Worm (Caenorhabditis elegans) whole organism, mixed stage, embryonic: ENCODE data around the gene F14H8.4.

ENCODE experiments used
- M03D4.4 ChIP-seq: sonication (generic microtip); optimal IDR thresholded peaks from 2 replicates; lab custom pipeline; 2017; ENCODE audit warnings: mild to moderate bottlenecking, missing genetic modification characterization, missing compliant biosample characterization
- bed-3 ChIP-seq: fragments of 200-800 bp; sonication (Bioruptor generic); optimal IDR thresholded peaks from 3 replicates; lab custom pipeline; 2018; ENCODE audit warnings: mild to moderate bottlenecking, missing genetic modification characterization, moderate library complexity, missing compliant biosample characterization
- blmp-1 ChIP-seq: fragments of 150-350 bp; optimal IDR thresholded peaks from 2 replicates; lab custom pipeline; 2014; ENCODE audit warnings: missing biosample characterization, missing genetic modification characterization
- ceh-39 ChIP-seq: fragments of 150-350 bp; optimal IDR thresholded peaks from 2 replicates; lab custom pipeline; 2014; ENCODE audit warnings: missing biosample characterization, missing genetic modification characterization
- ceh-43 ChIP-seq: fragments of 200-800 bp; sonication (Bioruptor generic); optimal IDR thresholded peaks from 2 replicates; lab custom pipeline; 2018; ENCODE audit warnings: mild to moderate bottlenecking, missing genetic modification characterization, moderate library complexity, missing compliant biosample characterization
- ceh-83 ChIP-seq: fragments of 200-800 bp; sonication (Bioruptor generic); optimal IDR thresholded peaks from 2 replicates; lab custom pipeline; 2018; ENCODE audit warnings: mild to moderate bottlenecking, missing genetic modification characterization, missing compliant biosample characterization
- drap-1 ChIP-seq: fragments of 200-800 bp; sonication (Bioruptor generic); optimal IDR thresholded peaks from 3 replicates; lab custom pipeline; 2018; ENCODE audit warnings: mild to moderate bottlenecking, missing genetic modification characterization, missing compliant biosample characterization
- elt-1 ChIP-seq: sonication (generic microtip); optimal IDR thresholded peaks from 2 replicates; lab custom pipeline; 2017; ENCODE audit warnings: missing genetic modification characterization, mild to moderate bottlenecking, missing compliant biosample characterization, antibody characterized with exemption, moderate library complexity, borderline replicate concordance; ENCODE audit not compliant: insufficient read depth
- elt-3 ChIP-seq: fragments of 150-350 bp; optimal IDR thresholded peaks from 2 replicates; lab custom pipeline; 2014; ENCODE audit warnings: missing biosample characterization, missing genetic modification characterization
- flh-1 ChIP-seq: fragments of 200-800 bp; sonication (Bioruptor generic); optimal IDR thresholded peaks from 2 replicates; lab custom pipeline; 2018; ENCODE audit warnings: mild to moderate bottlenecking, missing genetic modification characterization, moderate library complexity, missing compliant biosample characterization
- ham-2 ChIP-seq: fragments of 200-800 bp; sonication (Bioruptor generic); optimal IDR thresholded peaks from 2 replicates; lab custom pipeline; 2018; ENCODE audit warnings: mild to moderate bottlenecking, missing genetic modification characterization, missing compliant biosample characterization
- hlh-1 ChIP-seq: fragments of 150-350 bp; optimal IDR thresholded peaks from 2 replicates; lab custom pipeline; 2014; ENCODE audit warnings: missing biosample characterization, missing genetic modification reagents, missing genetic modification characterization
- lin-13 ChIP-seq: fragments of 150-350 bp; optimal IDR thresholded peaks from 2 replicates; lab custom pipeline; 2014; ENCODE audit warnings: missing biosample characterization, missing genetic modification characterization
- lin-32 ChIP-seq: fragments of 200-800 bp; sonication (Bioruptor generic); optimal IDR thresholded peaks from 2 replicates; lab custom pipeline; 2018; ENCODE audit warnings: mild to moderate bottlenecking, missing genetic modification characterization, missing compliant biosample characterization
- lsy-2 ChIP-seq: fragments of 150-350 bp; optimal IDR thresholded peaks from 2 replicates; lab custom pipeline; 2014; ENCODE audit warnings: missing biosample characterization, missing genetic modification characterization
- mab-5 ChIP-seq: fragments of 150-350 bp; optimal IDR thresholded peaks from 2 replicates; lab custom pipeline; 2014; ENCODE audit warnings: missing biosample characterization, missing genetic modification characterization
- mep-1 ChIP-seq: fragments of 150-350 bp; optimal IDR thresholded peaks from 2 replicates; lab custom pipeline; 2017; ENCODE audit warnings: missing biosample characterization, missing genetic modification reagents, missing genetic modification characterization, inconsistent platforms
- mls-2 ChIP-seq: sonication (generic microtip); optimal IDR thresholded peaks from 2 replicates; lab custom pipeline; 2016; ENCODE audit warnings: mild to moderate bottlenecking, missing genetic modification characterization, moderate library complexity, missing compliant biosample characterization
- nhr-12 ChIP-seq: fragments of 150-350 bp; optimal IDR thresholded peaks from 2 replicates; lab custom pipeline; 2014; ENCODE audit warnings: missing biosample characterization, missing genetic modification characterization
- nhr-2 ChIP-seq: fragments of 150-350 bp; optimal IDR thresholded peaks from 2 replicates; lab custom pipeline; 2014; ENCODE audit warnings: missing biosample characterization, missing genetic modification characterization
- nhr-28 ChIP-seq: fragments of 150-350 bp; optimal IDR thresholded peaks from 2 replicates; lab custom pipeline; 2014; ENCODE audit warnings: missing biosample characterization, missing genetic modification characterization
- nhr-76 ChIP-seq: sonication (generic microtip); optimal IDR thresholded peaks from 2 replicates; lab custom pipeline; 2017; ENCODE audit warnings: missing biosample characterization, missing genetic modification characterization
- pha-4 ChIP-seq: fragments of 150-350 bp; optimal IDR thresholded peaks from 2 replicates; lab custom pipeline; 2018; ENCODE audit warnings: missing biosample characterization, missing genetic modification reagents, missing genetic modification characterization
- sem-2 ChIP-seq: fragments of 200-800 bp; sonication (Bioruptor generic); optimal IDR thresholded peaks from 2 replicates; lab custom pipeline; 2018; ENCODE audit warnings: mild to moderate bottlenecking, missing genetic modification characterization, missing compliant biosample characterization
- snpc-4 ChIP-seq: fragments of 150-350 bp; optimal IDR thresholded peaks from 2 replicates; lab custom pipeline; 2014; ENCODE audit warnings: missing biosample characterization, missing genetic modification characterization
- sptf-1 ChIP-seq: sonication (generic microtip); optimal IDR thresholded peaks from 2 replicates; lab custom pipeline; 2017; ENCODE audit warnings: mild to moderate bottlenecking, missing genetic modification characterization, moderate library complexity, missing compliant biosample characterization
- tbx-8 ChIP-seq: fragments of 200-800 bp; sonication (Bioruptor generic); optimal IDR thresholded peaks from 2 replicates; lab custom pipeline; 2018; ENCODE audit warnings: mild to moderate bottlenecking, missing genetic modification characterization, moderate library complexity, missing compliant biosample characterization
- unc-39 ChIP-seq: fragments of 150-350 bp; optimal IDR thresholded peaks from 2 replicates; lab custom pipeline; 2014; ENCODE audit warnings: missing biosample characterization, missing genetic modification characterization
- unc-62 ChIP-seq: fragments of 150-350 bp; optimal IDR thresholded peaks from 2 replicates; lab custom pipeline; 2014; ENCODE audit warnings: missing biosample characterization, missing genetic modification reagents, missing genetic modification characterization
- zip-8 ChIP-seq: fragments of 150-350 bp; optimal IDR thresholded peaks from 2 replicates; lab custom pipeline; 2014; ENCODE audit warnings: missing biosample characterization, missing genetic modification characterization
- ztf-11 ChIP-seq: fragments of 150-350 bp; optimal IDR thresholded peaks from 2 replicates; lab custom pipeline; 2014; ENCODE audit warnings: missing biosample characterization, missing genetic modification characterization

F14H8.4 gene

ce11 chrV:14990843-14991242 is 32.8 kb upstream of the F14H8.4 start, which contains the start of the genes cdt-2 and T01C3.2:
Gene cdt-2 (minus strand): TSS chrV:14991126.
Gene T01C3.2 (plus strand): TSS chrV:14991168.
- TF ChIP-seq tbx-8 (GFP tag; lab: Kevin White, UChicago): no peak
- no peak for TF ChIP-seq nhr-28 (tag; lab: Kevin White, UChicago)
- no peak for TF ChIP-seq ceh-39 (tag; lab: Kevin White, UChicago)
- TF ChIP-seq mep-1 (tag; lab: Kevin White, UChicago): peak; percentile 28
- TF ChIP-seq hlh-1 (tag; lab: Kevin White, UChicago): no peak
- TF ChIP-seq ztf-11: no peak
- TF ChIP-seq ham-2 (GFP tag; lab: Kevin White, UChicago): no peak
- no peak for TF ChIP-seq M03D4.4
- TF ChIP-seq bed-3: no peak
- no peak for TF ChIP-seq unc-39 (tag; lab: Kevin White, UChicago)
- no peak for TF ChIP-seq elt-3 (tag; lab: Kevin White, UChicago)
- no peak for TF ChIP-seq nhr-2 (tag; lab: Kevin White, UChicago)
- TF ChIP-seq flh-1 (GFP tag; lab: Kevin White, UChicago): no peak
- TF ChIP-seq blmp-1: no peak
- TF ChIP-seq lsy-2 (tag; lab: Kevin White, UChicago): peak; percentile 11
- TF ChIP-seq, all 35 proteins: peak for 2

- no peak for TF ChIP-seq zip-8 (tag; lab: Kevin White, UChicago)
- no peak for TF ChIP-seq ztf-11
- no peak for TF ChIP-seq sptf-1 (tag; lab: Kevin White, UChicago)
- TF ChIP-seq ceh-83 (GFP tag; lab: Kevin White, UChicago): no peak
- no peak for TF ChIP-seq sem-2 (GFP tag; lab: Kevin White, UChicago)
- TF ChIP-seq lsy-2 (tag; lab: Kevin White, UChicago): no peak
- no peak for TF ChIP-seq ham-2 (GFP tag; lab: Kevin White, UChicago)
Observed at ce11 chrV:14991489-14991888, 32.2 kb upstream of the F14H8.4 start.

- TF ChIP-seq lsy-2 (tag; lab: Kevin White, UChicago) (no peak), M03D4.4 (no peak), nhr-12 (tag; lab: Kevin White, UChicago) (no peak), pha-4 (no peak), drap-1 (GFP tag; lab: Kevin White, UChicago) (no peak)
Observed at ce11 chrV:14992627-14993117, 31.0 kb upstream of the F14H8.4 start, which contains the start of gene T01C3.3. Gene T01C3.3 (minus strand): TSS chrV:14992677.

ce11 chrV:14993620-14994019 is 30.0 kb upstream of the F14H8.4 start, which contains the start of gene fil-1:
Gene fil-1 (plus strand): TSS chrV:14993838.
- TF ChIP-seq unc-62 (GFP tag; lab: Kevin White, UChicago) (no peak), sptf-1 (tag; lab: Kevin White, UChicago) (no peak), lin-32 (GFP tag; lab: Kevin White, UChicago) (no peak), nhr-12 (tag; lab: Kevin White, UChicago) (no peak), drap-1 (GFP tag; lab: Kevin White, UChicago) (no peak), lin-13 (no peak), nhr-76 (tag; lab: Kevin White, UChicago) (no peak), mep-1 (tag; lab: Kevin White, UChicago) (no peak), ham-2 (GFP tag; lab: Kevin White, UChicago) (no peak), elt-1 (tag; lab: Kevin White, UChicago) (no peak)

ce11 chrV:14996236-14996635 is 27.4 kb upstream of the F14H8.4 start, which contains the start of gene irld-14:
Gene irld-14 (plus strand): TSS chrV:14996536.
- TF ChIP-seq M03D4.4 (no peak), tbx-8 (GFP tag; lab: Kevin White, UChicago) (no peak), elt-1 (tag; lab: Kevin White, UChicago) (no peak), elt-3 (tag; lab: Kevin White, UChicago) (no peak), lin-13 (no peak), sem-2 (GFP tag; lab: Kevin White, UChicago) (no peak)

- TF ChIP-seq tbx-8 (GFP tag; lab: Kevin White, UChicago): no peak
- no peak for TF ChIP-seq ztf-11
- TF ChIP-seq unc-39 (tag; lab: Kevin White, UChicago): no peak
- no peak for TF ChIP-seq elt-3 (tag; lab: Kevin White, UChicago)
- TF ChIP-seq ceh-43 (GFP tag; lab: Kevin White, UChicago): no peak
- no peak for TF ChIP-seq mls-2 (tag; lab: Kevin White, UChicago)
- no peak for TF ChIP-seq elt-1 (tag; lab: Kevin White, UChicago)
- TF ChIP-seq snpc-4 (tag; lab: Kevin White, UChicago): no peak
- no peak for TF ChIP-seq M03D4.4
- no peak for TF ChIP-seq mab-5
- TF ChIP-seq zip-8 (tag; lab: Kevin White, UChicago): no peak
- no peak for TF ChIP-seq unc-62 (GFP tag; lab: Kevin White, UChicago)
- no peak for TF ChIP-seq lin-32 (GFP tag; lab: Kevin White, UChicago)
- TF ChIP-seq nhr-2 (tag; lab: Kevin White, UChicago): no peak
- no peak for TF ChIP-seq flh-1 (GFP tag; lab: Kevin White, UChicago)
- TF ChIP-seq, all 35 proteins: peak for 0
Observed at ce11 chrV:14999485-15000023, 24.1 kb upstream of the F14H8.4 start, which contains the start of gene T01C3.11. Gene T01C3.11 (plus strand): TSS chrV:14999535.
